Worm (Caenorhabditis elegans) whole organism, midembryonic: ENCODE measurements around the gene acr-16.

Source experiments
- cog-1 ChIP-seq: sonication (generic microtip); optimal IDR thresholded peaks from 2 replicates; lab custom pipeline; 2016; ENCODE audit warnings: missing genetic modification characterization, missing compliant biosample characterization
- flt-1 ChIP-seq: fragments of 200-800 bp; sonication (Bioruptor generic); IDR thresholded peaks from 2 replicates; pipeline ENCODE4 v1.3.6; 2022; ENCODE audit warnings: missing genetic modification characterization, missing compliant biosample characterization

DNA sequence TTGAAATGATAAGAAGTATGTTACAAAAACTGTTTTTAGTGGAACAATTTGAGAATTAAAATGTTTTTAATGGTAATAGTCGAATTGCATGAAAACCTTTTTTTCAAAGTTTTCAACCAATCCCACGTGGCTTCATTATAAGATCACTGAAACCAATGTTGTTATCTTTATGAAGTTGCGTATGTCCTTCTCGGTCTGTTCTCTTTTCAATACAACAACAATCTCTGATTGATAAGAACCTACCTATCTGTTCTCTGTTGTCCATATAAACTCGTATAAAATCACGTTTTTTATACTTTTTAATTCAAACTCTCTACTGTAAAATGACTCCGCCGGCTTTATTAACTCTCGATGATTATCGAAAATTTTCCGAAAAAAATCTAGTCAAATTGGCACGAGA, 42.3 kb downstream of the acr-16 start, which contains the start of gene F41E6.5:
- TF ChIP-seq cog-1 (no peak), flt-1 (GFP tag; lab: Robert Waterston, UW) (no peak)
